Worm (Caenorhabditis elegans): ENCODE measurements around the gene H39E23.2.

- TF ChIP-seq ama-1 (optimal IDR thresholded peaks at IDR 0.05) = no peak
- TF ChIP-seq skn-1 (tag; optimal IDR thresholded peaks at IDR 0.05) = no peak
- no peak for TF ChIP-seq lin-39 (tag; optimal IDR thresholded peaks at IDR 0.05)
- no peak for TF ChIP-seq fos-1 (tag; optimal IDR thresholded peaks at IDR 0.05)
- no peak for TF ChIP-seq fkh-10 (GFP tag; optimal IDR thresholded peaks at IDR 0.05)
- TF ChIP-seq tbx-2 (tag; optimal IDR thresholded peaks at IDR 0.05) = no peak
- no peak for TF ChIP-seq ztf-4 (tag; optimal IDR thresholded peaks at IDR 0.05)
- no peak for TF ChIP-seq nhr-237 (tag; optimal IDR thresholded peaks at IDR 0.05)
- TF ChIP-seq unc-62 (GFP tag; optimal IDR thresholded peaks at IDR 0.05) = no peak
- no peak for TF ChIP-seq elt-3 (tag; optimal IDR thresholded peaks at IDR 0.05)
- TF ChIP-seq nhr-76 (tag; optimal IDR thresholded peaks at IDR 0.05) = no peak
- TF ChIP-seq lin-15B (tag; optimal IDR thresholded peaks at IDR 0.05) = no peak
These were observed 24.6 kb upstream of the H39E23.2 start, which contains the start of gene D1086.18 for ce11 chrV:14085589-14085988.
